Fruit fly (Drosophila melanogaster): ENCODE results near the gene Exo84.

DNA sequence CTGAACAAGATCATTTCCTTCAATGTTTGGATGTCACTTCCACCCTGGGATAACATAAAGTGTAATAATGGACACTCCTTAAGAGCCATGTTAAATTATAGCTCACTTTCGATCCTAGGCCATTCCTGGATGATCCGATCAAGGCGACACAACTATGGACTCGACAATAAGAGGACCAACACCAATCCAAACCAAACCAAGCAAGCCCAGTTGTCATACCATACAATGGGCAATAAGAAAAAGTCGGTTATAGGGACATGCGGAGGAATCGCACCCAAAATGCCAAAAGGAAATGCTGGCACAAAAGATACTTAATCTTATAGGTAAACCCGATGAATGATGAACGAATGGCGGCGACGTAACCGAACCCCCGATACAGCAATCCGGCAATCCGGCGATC is 50.0 kb downstream of the Exo84 start:
- TF ChIP-seq CG32121 (GFP tag; IDR thresholded peaks at IDR 0.05) (no peak), D1 (tag; optimal IDR thresholded peaks at IDR 0.05) (no peak), Ets98B (GFP tag; IDR thresholded peaks at IDR 0.05) (no peak), fd96Ca (GFP tag; IDR thresholded peaks at IDR 0.05) (no peak), Snoo (tag; optimal IDR thresholded peaks at IDR 0.05) (no peak), EcR (GFP tag; optimal IDR thresholded peaks at IDR 0.05) (no peak), CG15710 (tag; optimal IDR thresholded peaks at IDR 0.05) (no peak), gl (tag; optimal IDR thresholded peaks at IDR 0.05) (no peak), CG34367 (tag; optimal IDR thresholded peaks at IDR 0.05) (no peak), CG12605 (GFP tag; IDR thresholded peaks at IDR 0.05) (no peak)
